Worm (Caenorhabditis elegans) whole organism, L4 larva: ENCODE results near the gene kin-18.

ENCODE experiments used
- F37D6.2 ChIP-seq: sonication (generic microtip); optimal IDR thresholded peaks from 2 replicates; lab custom pipeline; 2016; ENCODE audit warnings: mild to moderate bottlenecking, missing genetic modification characterization, missing compliant biosample characterization
- F44E2.7 ChIP-seq: fragments of 200-800 bp; sonication (Bioruptor generic); IDR thresholded peaks from 2 replicates; pipeline ENCODE4 v2.1.2; 2022; ENCODE audit warnings: missing genetic modification characterization, missing compliant biosample characterization
- R02D3.7 ChIP-seq: fragments of 150-350 bp; sonication (generic microtip); optimal IDR thresholded peaks from 3 replicates; lab custom pipeline; 2014; ENCODE audit warnings: missing biosample characterization, missing genetic modification characterization
- T26A8.4 ChIP-seq: fragments of 200-800 bp; sonication (Bioruptor generic); IDR thresholded peaks from 2 replicates; pipeline ENCODE4 v1.3.6; 2022; ENCODE audit warnings: missing genetic modification characterization, missing compliant biosample characterization
- Y105C5A.15 ChIP-seq: fragments of 200-800 bp; sonication (Bioruptor generic); IDR thresholded peaks from 2 replicates; pipeline ENCODE4 v1.3.6; 2022; ENCODE audit warnings: missing genetic modification characterization, missing compliant biosample characterization
- Y5F2A.4 ChIP-seq: fragments of 200-800 bp; sonication (Bioruptor generic); optimal IDR thresholded peaks from 2 replicates; lab custom pipeline; 2018; ENCODE audit warnings: mild to moderate bottlenecking, missing genetic modification characterization, missing compliant biosample characterization
- ZK337.2 ChIP-seq: fragments of 200-800 bp; sonication (Bioruptor generic); IDR thresholded peaks from 2 replicates; pipeline ENCODE4 v1.3.6; 2022; ENCODE audit warnings: missing genetic modification reagents, missing genetic modification characterization, missing compliant biosample characterization
- aha-1 ChIP-seq: fragments of 150-350 bp; peaks from one replicate; lab custom pipeline; 2014; ENCODE audit warnings: missing biosample characterization, missing genetic modification characterization
- aly-2 ChIP-seq: sonication (generic microtip); optimal IDR thresholded peaks from 2 replicates; lab custom pipeline; 2018; ENCODE audit warnings: missing biosample characterization, missing genetic modification characterization
- ceh-82 ChIP-seq: sonication (generic microtip); optimal IDR thresholded peaks from 2 replicates; lab custom pipeline; 2017; ENCODE audit warnings: missing biosample characterization, missing genetic modification characterization
- ces-1 ChIP-seq: fragments of 150-350 bp; sonication (generic microtip); optimal IDR thresholded peaks from 4 replicates; lab custom pipeline; 2014; ENCODE audit warnings: missing biosample characterization, missing genetic modification reagents, missing genetic modification characterization
- ctbp-1 ChIP-seq: fragments of 200-800 bp; sonication (Bioruptor generic); IDR thresholded peaks from 2 replicates; pipeline ENCODE4 v1.3.6; 2022; ENCODE audit warnings: missing genetic modification reagents, missing genetic modification characterization, missing compliant biosample characterization
- daf-12 ChIP-seq: fragments of 150-350 bp; optimal IDR thresholded peaks from 2 replicates; lab custom pipeline; 2014; ENCODE audit warnings: missing biosample characterization, missing genetic modification reagents, missing genetic modification characterization
- daf-19 ChIP-seq: fragments of 200-800 bp; sonication (Bioruptor generic); conservative IDR thresholded peaks from 2 replicates; pipeline ENCODE4 v1.3.6; 2022; ENCODE audit warnings: missing genetic modification characterization, missing compliant biosample characterization
- daf-8 ChIP-seq: fragments of 200-800 bp; sonication (Bioruptor generic); IDR thresholded peaks from 2 replicates; pipeline ENCODE4 v1.3.6; 2022; ENCODE audit warnings: missing genetic modification characterization, missing compliant biosample characterization
- dmd-8 ChIP-seq: fragments of 200-800 bp; sonication (Bioruptor generic); IDR thresholded peaks from 2 replicates; pipeline ENCODE4 v1.3.6; 2022; ENCODE audit warnings: missing genetic modification characterization, missing compliant biosample characterization
- dmd-9 ChIP-seq: fragments of 200-800 bp; sonication (Bioruptor generic); IDR thresholded peaks from 2 replicates; pipeline ENCODE4 v1.3.6; 2022; ENCODE audit warnings: missing genetic modification reagents, missing genetic modification characterization, missing compliant biosample characterization
- dve-1 ChIP-seq: sonication (generic microtip); optimal IDR thresholded peaks from 2 replicates; lab custom pipeline; 2017; ENCODE audit warnings: antibody characterized with exemption, mild to moderate bottlenecking, missing genetic modification characterization, missing compliant biosample characterization; ENCODE audit not compliant: insufficient read depth
- egl-27 ChIP-seq: sonication (generic microtip); optimal IDR thresholded peaks from 3 replicates; lab custom pipeline; 2017; ENCODE audit warnings: missing biosample characterization, missing genetic modification reagents, missing genetic modification characterization
- egl-43 ChIP-seq: fragments of 200-800 bp; sonication (Bioruptor generic); IDR thresholded peaks from 2 replicates; pipeline ENCODE4 v1.3.6; 2022; ENCODE audit warnings: missing genetic modification reagents, missing genetic modification characterization, missing compliant biosample characterization
- fkh-10 ChIP-seq: fragments of 150-350 bp; optimal IDR thresholded peaks from 2 replicates; lab custom pipeline; 2014; ENCODE audit warnings: missing biosample characterization, missing genetic modification reagents, missing genetic modification characterization
- hlh-11 ChIP-seq: fragments of 200-800 bp; sonication (Bioruptor generic); optimal IDR thresholded peaks from 2 replicates; lab custom pipeline; 2018; ENCODE audit warnings: mild to moderate bottlenecking, missing genetic modification characterization, missing compliant biosample characterization
- lim-7 ChIP-seq: fragments of 200-800 bp; sonication (Bioruptor generic); IDR thresholded peaks from 2 replicates; pipeline ENCODE4 v1.3.6; 2022; ENCODE audit warnings: missing genetic modification characterization, missing compliant biosample characterization
- lin-15B ChIP-seq: fragments of 150-350 bp; sonication (generic microtip); optimal IDR thresholded peaks from 3 replicates; lab custom pipeline; 2014; ENCODE audit warnings: missing biosample characterization, missing genetic modification characterization
- lin-38 ChIP-seq: fragments of 200-800 bp; sonication (Bioruptor generic); IDR thresholded peaks from 2 replicates; pipeline ENCODE4 v1.3.6; 2022; ENCODE audit warnings: missing genetic modification reagents, missing genetic modification characterization, missing compliant biosample characterization
- lin-39 ChIP-seq: fragments of 150-350 bp; optimal IDR thresholded peaks from 2 replicates; lab custom pipeline; 2014; ENCODE audit warnings: missing biosample characterization, missing genetic modification reagents, missing genetic modification characterization
- mdl-1 ChIP-seq, 2 experiments: fragments of 150-350 bp in 1 of 2; sonication (generic microtip) in 1 of 2; optimal IDR thresholded peaks; 2 replicates each; lab custom pipeline; 2014 to 2017; ENCODE audit warnings: missing biosample characterization in 2 of 2, missing genetic modification characterization in 2 of 2
- mep-1 ChIP-seq: fragments of 150-350 bp; sonication (generic microtip); optimal IDR thresholded peaks from 3 replicates; lab custom pipeline; 2014; ENCODE audit warnings: missing biosample characterization, missing genetic modification characterization
- mxl-2 ChIP-seq: fragments of 200-800 bp; sonication (Bioruptor generic); conservative IDR thresholded peaks from 2 replicates; pipeline ENCODE4 v1.3.6; 2022; ENCODE audit warnings: missing genetic modification reagents, missing genetic modification characterization, missing compliant biosample characterization
- mxl-3 ChIP-seq: fragments of 200-800 bp; sonication (Bioruptor generic); optimal IDR thresholded peaks from 2 replicates; lab custom pipeline; 2018; ENCODE audit warnings: mild to moderate bottlenecking, missing genetic modification characterization, missing compliant biosample characterization
- nhr-102 ChIP-seq: sonication (generic microtip); optimal IDR thresholded peaks from 2 replicates; lab custom pipeline; 2016; ENCODE audit warnings: mild to moderate bottlenecking, missing genetic modification characterization, moderate library complexity, missing compliant biosample characterization
- nhr-11 ChIP-seq: fragments of 150-350 bp; optimal IDR thresholded peaks from 2 replicates; lab custom pipeline; 2014; ENCODE audit warnings: missing biosample characterization, missing genetic modification characterization
- nhr-28 ChIP-seq: fragments of 150-350 bp; optimal IDR thresholded peaks from 2 replicates; lab custom pipeline; 2014; ENCODE audit warnings: missing biosample characterization, missing genetic modification characterization
- nhr-41 ChIP-seq: fragments of 200-800 bp; sonication (Bioruptor generic); IDR thresholded peaks from 2 replicates; pipeline ENCODE4 v1.3.6; 2022; ENCODE audit warnings: missing genetic modification reagents, missing genetic modification characterization, missing compliant biosample characterization
- nhr-42 ChIP-seq: fragments of 200-800 bp; sonication (Bioruptor generic); IDR thresholded peaks from 2 replicates; pipeline ENCODE4 v1.3.6; 2022; ENCODE audit warnings: missing genetic modification characterization, missing compliant biosample characterization
- pha-4 ChIP-seq, 2 experiments: fragments of 150-350 bp in 1 of 2; fragments of 200-800 bp in 1 of 2; sonication (Bioruptor generic) in 1 of 2; IDR thresholded peaks in 1 of 2; optimal IDR thresholded peaks in 1 of 2; 2 replicates each; pipeline versions ENCODE4 v1.3.6 to Lab custom; 2014 to 2022; ENCODE audit warnings: missing genetic modification characterization in 2 of 2, missing genetic modification reagents in 2 of 2, missing biosample characterization in 1 of 2, missing compliant biosample characterization in 1 of 2
- php-3 ChIP-seq: fragments of 200-800 bp; sonication (Bioruptor generic); IDR thresholded peaks from 2 replicates; pipeline ENCODE4 v1.3.6; 2022; ENCODE audit warnings: missing genetic modification reagents, missing genetic modification characterization, missing compliant biosample characterization
- rbr-2 ChIP-seq: sonication (generic microtip); optimal IDR thresholded peaks from 2 replicates; lab custom pipeline; 2016; ENCODE audit warnings: missing genotype, missing genetic modification characterization, missing compliant biosample characterization
- set-16 ChIP-seq: fragments of 200-800 bp; sonication (Bioruptor generic); IDR thresholded peaks from 2 replicates; pipeline ENCODE4 v1.3.6; 2022; ENCODE audit warnings: missing genetic modification reagents, missing genetic modification characterization, missing compliant biosample characterization
- skn-1 ChIP-seq: fragments of 150-350 bp; optimal IDR thresholded peaks from 2 replicates; lab custom pipeline; 2014; ENCODE audit warnings: missing biosample characterization, missing genetic modification characterization
- snpc-1.2 ChIP-seq: fragments of 200-800 bp; sonication (Bioruptor generic); IDR thresholded peaks from 2 replicates; pipeline ENCODE4 v1.3.6; 2022; ENCODE audit warnings: missing genetic modification reagents, missing genetic modification characterization, missing compliant biosample characterization
- spr-1 ChIP-seq: sonication (generic microtip); optimal IDR thresholded peaks from 2 replicates; lab custom pipeline; 2016; ENCODE audit warnings: mild to moderate bottlenecking, missing genetic modification characterization, missing compliant biosample characterization
- spr-3 ChIP-seq: fragments of 200-800 bp; sonication (Bioruptor generic); optimal IDR thresholded peaks from 2 replicates; lab custom pipeline; 2018; ENCODE audit warnings: mild to moderate bottlenecking, missing genetic modification characterization, missing compliant biosample characterization
- tag-97 ChIP-seq: fragments of 200-800 bp; sonication (Bioruptor generic); IDR thresholded peaks from 2 replicates; pipeline ENCODE4 v1.3.6; 2022; ENCODE audit warnings: missing genetic modification characterization, missing compliant biosample characterization
- unc-39 ChIP-seq: sonication (generic microtip); optimal IDR thresholded peaks from 2 replicates; lab custom pipeline; 2017; ENCODE audit warnings: missing biosample characterization, missing genetic modification characterization
- unc-62 ChIP-seq, 3 experiments: fragments of 150-350 bp in 1 of 3; sonication (generic microtip); optimal IDR thresholded peaks in 2 of 3; peaks in 1 of 3; 1 replicate in 1 of 3; 2 replicates in 2 of 3; lab custom pipeline; 2014 to 2017; ENCODE audit warnings: missing biosample characterization in 3 of 3, missing genetic modification characterization in 3 of 3, missing genetic modification reagents in 3 of 3, missing genotype in 1 of 3

Gene kin-18

DNA sequence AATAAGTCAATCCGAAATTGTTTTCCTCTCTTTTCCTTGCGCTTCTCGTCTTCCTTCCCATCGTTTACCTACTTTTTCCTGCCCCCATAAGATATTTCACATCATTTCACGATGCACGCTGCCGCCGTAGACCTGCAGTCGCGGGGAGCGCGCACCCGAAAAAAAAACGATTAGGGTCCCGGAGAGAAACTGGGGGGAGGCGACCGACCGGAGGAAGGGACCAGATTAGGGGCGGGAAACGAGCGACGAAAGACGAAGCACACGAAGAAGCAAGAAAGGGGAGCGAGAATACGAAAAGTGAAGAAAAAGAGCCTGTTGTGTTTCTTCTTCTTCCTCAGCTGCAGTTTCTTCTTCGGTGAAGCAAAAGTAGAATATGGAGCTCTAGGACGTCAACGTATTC, 16.8 kb downstream of the kin-18 start:
- TF ChIP-seq nhr-28 (no peak), aly-2 (tag; lab: Kevin White, UChicago) (no peak), nhr-42 (GFP tag; lab: Robert Waterston, UW) (no peak), daf-19 (no peak), nhr-41 (GFP tag; lab: Robert Waterston, UW) (no peak), egl-43 (peak; percentile 29; the same call in 1 of the 2 replicates), T26A8.4 (GFP tag; lab: Robert Waterston, UW) (no peak), Y5F2A.4 (no peak), ceh-82 (tag; lab: Kevin White, UChicago) (no peak), ces-1 (GFP tag; lab: Kevin White, UChicago) (peak; percentile 5), dve-1 (no peak), ctbp-1 (GFP tag; lab: Robert Waterston, UW) (peak; percentile 67; the same call in 1 of the 2 replicates), pha-4 (GFP tag; IDR thresholded peaks at IDR 0.05; lab: Robert Waterston, UW) (no peak; the same call in 1 of the 2 replicates), pha-4 (tag; optimal IDR thresholded peaks at IDR 0.05; lab: Kevin White, UChicago) (no peak), skn-1 (tag; lab: Kevin White, UChicago) (no peak), snpc-1.2 (GFP tag; lab: Robert Waterston, UW) (no peak), dmd-9 (GFP tag; lab: Robert Waterston, UW) (no peak), set-16 (GFP tag; lab: Robert Waterston, UW) (peak; percentile 89), daf-12 (no peak), lin-15B (tag; lab: Kevin White, UChicago) (no peak), F37D6.2 (peak; percentile 57), lin-39 (no peak), unc-39 (tag; lab: Kevin White, UChicago) (no peak), mep-1 (tag; lab: Kevin White, UChicago) (peak; percentile 69), rbr-2 (peak; percentile 18), dmd-8 (GFP tag; lab: Robert Waterston, UW) (0 out of 2 replicates have a peak, but pooled peaks have one; percentile 7), mdl-1 (tag; optimal IDR thresholded peaks at IDR 0.05; lab: Kevin White, UChicago) (peak in 1 of 2 experiments; percentile 18), egl-27 (no peak), hlh-11 (tag; lab: Kevin White, UChicago) (peak; percentile 9), R02D3.7 (tag; lab: Kevin White, UChicago) (no peak), lim-7 (GFP tag; lab: Robert Waterston, UW) (no peak), Y105C5A.15 (GFP tag; lab: Robert Waterston, UW) (no peak), unc-62 (GFP tag; optimal IDR thresholded peaks at IDR 0.05 in 1 of 2; lab: Kevin White, UChicago) (peak in 1 of 2 experiments; percentile 93), unc-62 (tag; optimal IDR thresholded peaks at IDR 0.05; lab: Kevin White, UChicago) (no peak), spr-1 (tag; lab: Kevin White, UChicago) (no peak), aha-1 (tag; lab: Kevin White, UChicago) (peak; percentile 68), fkh-10 (GFP tag; lab: Kevin White, UChicago) (no peak), lin-38 (GFP tag; lab: Robert Waterston, UW) (no peak)

DNA sequence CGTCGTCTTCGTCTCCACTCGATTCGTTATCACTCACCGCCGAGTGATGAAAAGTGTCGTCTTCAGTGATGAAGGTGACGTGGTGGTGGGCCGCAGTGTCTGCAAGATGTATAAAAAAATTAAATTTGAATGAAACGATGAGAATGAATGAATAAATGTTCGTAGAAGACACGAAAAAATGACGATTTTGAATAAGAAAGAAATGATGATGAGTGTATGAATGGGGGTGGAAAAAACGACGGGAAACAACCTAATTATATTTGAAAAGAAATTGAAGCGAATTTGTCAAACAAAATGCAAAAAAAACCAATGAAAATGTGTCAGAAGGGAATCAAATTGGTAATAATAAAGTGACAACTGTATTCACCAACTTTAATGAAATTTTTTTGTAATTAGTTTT, 17.8 kb downstream of the kin-18 start, which contains the start of gene mvk-1:
Gene mvk-1 (minus strand): TSS at position 101 of the 400 bp plus-strand sequence.
- TF ChIP-seq spr-3 (GFP tag; lab: Kevin White, UChicago) = no peak
- TF ChIP-seq daf-8 (GFP tag; lab: Robert Waterston, UW) = no peak
- TF ChIP-seq ZK337.2 (GFP tag; lab: Robert Waterston, UW) = no peak
- no peak for TF ChIP-seq lim-7 (GFP tag; lab: Robert Waterston, UW)
- TF ChIP-seq dve-1 = no peak
- TF ChIP-seq php-3 (GFP tag; lab: Robert Waterston, UW) = no peak
- no peak for TF ChIP-seq mxl-2 (GFP tag; lab: Robert Waterston, UW)
- TF ChIP-seq ctbp-1 (GFP tag; lab: Robert Waterston, UW) = no peak
- TF ChIP-seq F44E2.7 (GFP tag; lab: Robert Waterston, UW) = no peak
- TF ChIP-seq tag-97 = no peak
- no peak for TF ChIP-seq nhr-11 (tag; lab: Kevin White, UChicago)
- TF ChIP-seq mxl-3 (GFP tag; lab: Kevin White, UChicago) = no peak
- no peak for TF ChIP-seq nhr-102
